Worm (Caenorhabditis elegans) whole organism, mixed stage, embryonic: Measurements from ENCODE around the gene cyp-13A7.

Experiments
- M03D4.4 ChIP-seq: sonication (generic microtip); optimal IDR thresholded peaks from 2 replicates; lab custom pipeline; 2017; ENCODE audit warnings: mild to moderate bottlenecking, missing genetic modification characterization, missing compliant biosample characterization
- bed-3 ChIP-seq: fragments of 200-800 bp; sonication (Bioruptor generic); optimal IDR thresholded peaks from 3 replicates; lab custom pipeline; 2018; ENCODE audit warnings: mild to moderate bottlenecking, missing genetic modification characterization, moderate library complexity, missing compliant biosample characterization
- ceh-39 ChIP-seq: fragments of 150-350 bp; optimal IDR thresholded peaks from 2 replicates; lab custom pipeline; 2014; ENCODE audit warnings: missing biosample characterization, missing genetic modification characterization
- ceh-43 ChIP-seq: fragments of 200-800 bp; sonication (Bioruptor generic); optimal IDR thresholded peaks from 2 replicates; lab custom pipeline; 2018; ENCODE audit warnings: mild to moderate bottlenecking, missing genetic modification characterization, moderate library complexity, missing compliant biosample characterization
- ceh-83 ChIP-seq: fragments of 200-800 bp; sonication (Bioruptor generic); optimal IDR thresholded peaks from 2 replicates; lab custom pipeline; 2018; ENCODE audit warnings: mild to moderate bottlenecking, missing genetic modification characterization, missing compliant biosample characterization
- ces-1 ChIP-seq: fragments of 150-350 bp; optimal IDR thresholded peaks from 2 replicates; lab custom pipeline; 2014; ENCODE audit warnings: missing biosample characterization, missing genetic modification reagents, missing genetic modification characterization
- cnd-1 ChIP-seq: fragments of 200-800 bp; sonication (Bioruptor generic); optimal IDR thresholded peaks from 2 replicates; lab custom pipeline; 2018; ENCODE audit warnings: mild to moderate bottlenecking, missing genetic modification characterization, missing compliant biosample characterization
- drap-1 ChIP-seq: fragments of 200-800 bp; sonication (Bioruptor generic); optimal IDR thresholded peaks from 3 replicates; lab custom pipeline; 2018; ENCODE audit warnings: mild to moderate bottlenecking, missing genetic modification characterization, missing compliant biosample characterization
- elt-1 ChIP-seq: sonication (generic microtip); optimal IDR thresholded peaks from 2 replicates; lab custom pipeline; 2017; ENCODE audit warnings: missing genetic modification characterization, mild to moderate bottlenecking, missing compliant biosample characterization, antibody characterized with exemption, moderate library complexity, borderline replicate concordance; ENCODE audit not compliant: insufficient read depth
- elt-3 ChIP-seq: fragments of 150-350 bp; optimal IDR thresholded peaks from 2 replicates; lab custom pipeline; 2014; ENCODE audit warnings: missing biosample characterization, missing genetic modification characterization
- flh-1 ChIP-seq: fragments of 200-800 bp; sonication (Bioruptor generic); optimal IDR thresholded peaks from 2 replicates; lab custom pipeline; 2018; ENCODE audit warnings: mild to moderate bottlenecking, missing genetic modification characterization, moderate library complexity, missing compliant biosample characterization
- ham-2 ChIP-seq: fragments of 200-800 bp; sonication (Bioruptor generic); optimal IDR thresholded peaks from 2 replicates; lab custom pipeline; 2018; ENCODE audit warnings: mild to moderate bottlenecking, missing genetic modification characterization, missing compliant biosample characterization
- hlh-1 ChIP-seq: fragments of 150-350 bp; optimal IDR thresholded peaks from 2 replicates; lab custom pipeline; 2014; ENCODE audit warnings: missing biosample characterization, missing genetic modification reagents, missing genetic modification characterization
- lin-13 ChIP-seq: fragments of 150-350 bp; optimal IDR thresholded peaks from 2 replicates; lab custom pipeline; 2014; ENCODE audit warnings: missing biosample characterization, missing genetic modification characterization
- lin-32 ChIP-seq: fragments of 200-800 bp; sonication (Bioruptor generic); optimal IDR thresholded peaks from 2 replicates; lab custom pipeline; 2018; ENCODE audit warnings: mild to moderate bottlenecking, missing genetic modification characterization, missing compliant biosample characterization
- lsy-2 ChIP-seq: fragments of 150-350 bp; optimal IDR thresholded peaks from 2 replicates; lab custom pipeline; 2014; ENCODE audit warnings: missing biosample characterization, missing genetic modification characterization
- mab-5 ChIP-seq: fragments of 150-350 bp; optimal IDR thresholded peaks from 2 replicates; lab custom pipeline; 2014; ENCODE audit warnings: missing biosample characterization, missing genetic modification characterization
- mep-1 ChIP-seq: fragments of 150-350 bp; optimal IDR thresholded peaks from 2 replicates; lab custom pipeline; 2017; ENCODE audit warnings: missing biosample characterization, missing genetic modification reagents, missing genetic modification characterization, inconsistent platforms
- mls-2 ChIP-seq: sonication (generic microtip); optimal IDR thresholded peaks from 2 replicates; lab custom pipeline; 2016; ENCODE audit warnings: mild to moderate bottlenecking, missing genetic modification characterization, moderate library complexity, missing compliant biosample characterization
- nhr-12 ChIP-seq: fragments of 150-350 bp; optimal IDR thresholded peaks from 2 replicates; lab custom pipeline; 2014; ENCODE audit warnings: missing biosample characterization, missing genetic modification characterization
- nhr-2 ChIP-seq: fragments of 150-350 bp; optimal IDR thresholded peaks from 2 replicates; lab custom pipeline; 2014; ENCODE audit warnings: missing biosample characterization, missing genetic modification characterization
- nhr-237 ChIP-seq: fragments of 150-350 bp; optimal IDR thresholded peaks from 2 replicates; lab custom pipeline; 2014; ENCODE audit warnings: missing biosample characterization, missing genetic modification characterization
- nhr-76 ChIP-seq: sonication (generic microtip); optimal IDR thresholded peaks from 2 replicates; lab custom pipeline; 2017; ENCODE audit warnings: missing biosample characterization, missing genetic modification characterization
- pha-4 ChIP-seq: fragments of 150-350 bp; optimal IDR thresholded peaks from 2 replicates; lab custom pipeline; 2018; ENCODE audit warnings: missing biosample characterization, missing genetic modification reagents, missing genetic modification characterization
- sem-2 ChIP-seq: fragments of 200-800 bp; sonication (Bioruptor generic); optimal IDR thresholded peaks from 2 replicates; lab custom pipeline; 2018; ENCODE audit warnings: mild to moderate bottlenecking, missing genetic modification characterization, missing compliant biosample characterization
- snpc-4 ChIP-seq: fragments of 150-350 bp; optimal IDR thresholded peaks from 2 replicates; lab custom pipeline; 2014; ENCODE audit warnings: missing biosample characterization, missing genetic modification characterization
- sptf-1 ChIP-seq: sonication (generic microtip); optimal IDR thresholded peaks from 2 replicates; lab custom pipeline; 2017; ENCODE audit warnings: mild to moderate bottlenecking, missing genetic modification characterization, moderate library complexity, missing compliant biosample characterization
- unc-120 ChIP-seq: sonication (generic microtip); optimal IDR thresholded peaks from 2 replicates; lab custom pipeline; 2017; ENCODE audit warnings: missing genetic modification characterization, missing compliant biosample characterization; ENCODE audit not compliant: poor library complexity, severe bottlenecking
- unc-39 ChIP-seq: fragments of 150-350 bp; optimal IDR thresholded peaks from 2 replicates; lab custom pipeline; 2014; ENCODE audit warnings: missing biosample characterization, missing genetic modification characterization
- unc-62 ChIP-seq: fragments of 150-350 bp; optimal IDR thresholded peaks from 2 replicates; lab custom pipeline; 2014; ENCODE audit warnings: missing biosample characterization, missing genetic modification reagents, missing genetic modification characterization
- zip-8 ChIP-seq: fragments of 150-350 bp; optimal IDR thresholded peaks from 2 replicates; lab custom pipeline; 2014; ENCODE audit warnings: missing biosample characterization, missing genetic modification characterization
- ztf-11 ChIP-seq: fragments of 150-350 bp; optimal IDR thresholded peaks from 2 replicates; lab custom pipeline; 2014; ENCODE audit warnings: missing biosample characterization, missing genetic modification characterization

cyp-13A7 gene

ce11 chrII:9791185-9791584 is 12.2 kb upstream of the cyp-13A7 start:
- TF ChIP-seq flh-1 (GFP tag; lab: Kevin White, UChicago) (no peak), elt-1 (tag; lab: Kevin White, UChicago) (no peak), unc-120 (no peak), mab-5 (no peak)

ce11 chrII:9793197-9793596 is 10.2 kb upstream of the cyp-13A7 start, which contains the start of gene cyp-13A3:
Gene cyp-13A3 (minus strand): TSS chrII:9793297.
- no peak for TF ChIP-seq hlh-1
- no peak for TF ChIP-seq unc-39 (tag; lab: Kevin White, UChicago)
- TF ChIP-seq mls-2 (tag; lab: Kevin White, UChicago): no peak
- TF ChIP-seq pha-4 (tag; lab: Kevin White, UChicago): no peak
- TF ChIP-seq cnd-1 (tag; lab: Kevin White, UChicago): no peak
- no peak for TF ChIP-seq bed-3 (GFP tag; lab: Kevin White, UChicago)
- no peak for TF ChIP-seq nhr-76 (tag; lab: Kevin White, UChicago)
- no peak for TF ChIP-seq zip-8
- no peak for TF ChIP-seq ces-1 (GFP tag; lab: Kevin White, UChicago)
- TF ChIP-seq elt-3 (tag; lab: Kevin White, UChicago): no peak
- TF ChIP-seq ceh-83: no peak

DNA sequence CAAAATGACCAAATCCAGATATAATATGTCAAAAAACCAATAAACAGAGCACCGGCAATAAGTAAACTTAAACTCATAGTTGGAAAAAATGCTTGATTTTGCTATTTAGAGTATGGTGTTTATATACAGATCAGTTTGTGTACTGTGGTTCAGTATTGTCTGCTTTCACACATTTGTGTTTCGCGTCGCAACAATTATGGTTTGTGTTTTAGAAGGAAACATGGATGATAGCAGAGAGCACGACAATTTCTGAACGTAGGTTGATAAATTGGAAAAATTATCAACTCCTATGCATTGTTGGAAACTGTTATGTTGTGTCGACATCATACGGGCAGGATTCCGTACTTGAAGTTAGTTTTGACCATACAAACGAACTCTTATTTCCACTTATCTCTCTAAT is 5.8 kb upstream of the cyp-13A7 start, which contains the start of gene cyp-13A4:
Gene cyp-13A4 (minus strand): TSS at position 77 of the 400 bp plus-strand sequence.
- TF ChIP-seq M03D4.4 (no peak), sem-2 (GFP tag; lab: Kevin White, UChicago) (no peak), nhr-237 (tag; lab: Kevin White, UChicago) (no peak), bed-3 (GFP tag; lab: Kevin White, UChicago) (no peak), pha-4 (tag; lab: Kevin White, UChicago) (no peak), nhr-12 (tag; lab: Kevin White, UChicago) (no peak), drap-1 (GFP tag; lab: Kevin White, UChicago) (no peak), unc-39 (tag; lab: Kevin White, UChicago) (no peak), nhr-2 (tag; lab: Kevin White, UChicago) (no peak)

ce11 chrII:9800251-9800650 is 3.2 kb upstream of the cyp-13A7 start, which contains the start of gene cyp-13A5:
Gene cyp-13A5 (minus strand): TSS chrII:9800362.
- TF ChIP-seq lsy-2 (tag; lab: Kevin White, UChicago) (no peak), lin-32 (GFP tag; lab: Kevin White, UChicago) (no peak), lin-13 (tag; lab: Kevin White, UChicago) (no peak), M03D4.4 (no peak), hlh-1 (no peak), drap-1 (GFP tag; lab: Kevin White, UChicago) (no peak), zip-8 (no peak), ham-2 (GFP tag; lab: Kevin White, UChicago) (no peak), snpc-4 (tag; lab: Kevin White, UChicago) (no peak), unc-39 (tag; lab: Kevin White, UChicago) (no peak), unc-120 (no peak), nhr-12 (tag; lab: Kevin White, UChicago) (no peak), ztf-11 (tag; lab: Kevin White, UChicago) (no peak)

ce11 chrII:9802642-9803041 is 778 bp upstream of the cyp-13A7 start, which contains the start of gene cyp-13A6:
Gene cyp-13A6 (minus strand): TSS chrII:9802821.
- TF ChIP-seq drap-1 (GFP tag; lab: Kevin White, UChicago) (no peak), zip-8 (no peak), mep-1 (tag; lab: Kevin White, UChicago) (no peak), ceh-39 (tag; lab: Kevin White, UChicago) (no peak), mab-5 (no peak), unc-62 (GFP tag; lab: Kevin White, UChicago) (no peak), ceh-43 (GFP tag; lab: Kevin White, UChicago) (no peak), lsy-2 (tag; lab: Kevin White, UChicago) (no peak), lin-32 (GFP tag; lab: Kevin White, UChicago) (no peak), sptf-1 (tag; lab: Kevin White, UChicago) (no peak), elt-1 (tag; lab: Kevin White, UChicago) (no peak)
- TF ChIP-seq, all 35 proteins: peak for 0
